Fruit fly (Drosophila melanogaster): ENCODE results near the gene Col4a1.

DNA sequence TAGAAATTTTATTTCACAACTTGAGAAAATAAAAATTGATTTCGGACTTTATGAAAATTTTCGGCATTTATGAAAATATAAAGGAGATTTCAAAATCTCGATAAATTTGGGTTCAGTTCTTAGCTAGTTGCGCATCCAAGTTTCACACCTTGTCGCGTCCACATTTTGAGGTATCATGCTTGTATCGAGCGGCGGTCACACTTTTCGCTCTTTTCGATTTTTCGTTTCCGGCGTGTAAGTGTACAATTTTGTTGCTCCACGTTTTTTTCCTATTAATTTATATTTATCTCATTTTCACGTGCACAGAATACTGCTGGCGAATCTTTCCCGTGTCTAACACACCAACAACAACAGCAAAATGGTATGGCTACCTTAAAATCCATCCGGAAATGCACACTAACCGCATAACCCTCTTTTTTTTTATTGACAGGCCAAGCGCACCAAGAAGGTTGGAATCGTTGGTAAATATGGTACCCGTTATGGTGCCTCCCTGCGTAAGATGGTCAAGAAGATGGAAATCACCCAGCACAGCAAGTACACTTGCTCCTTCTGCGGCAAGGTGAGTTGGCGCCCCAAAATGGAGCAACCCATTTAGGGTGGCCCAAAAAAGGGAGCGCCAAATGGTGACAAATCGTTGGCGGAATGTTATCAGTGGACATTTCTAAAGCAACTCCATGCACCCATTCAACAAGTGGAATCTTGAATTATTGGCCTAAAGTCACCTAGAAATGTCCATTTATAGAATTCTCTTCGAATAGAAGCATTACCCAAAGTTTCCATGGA lies 41.6 kb downstream of the Col4a1 start, which contains the start of gene RpL37A:
- no peak for TF ChIP-seq CG8478 (optimal IDR thresholded peaks at IDR 0.05)
- peak; percentile 5 to 54 for TF ChIP-seq CTCF (optimal IDR thresholded peaks at IDR 0.05)

Measured in S2 (cell line).